Fruit fly (Drosophila melanogaster) whole organism, prepupa: Measurements from ENCODE around the gene Snmp1.

ENCODE experiments used
- Blimp-1 ChIP-seq: fragments of 200-800 bp; sonication (Bioruptor generic); optimal IDR thresholded peaks from 3 replicates; lab custom pipeline; 2017; ENCODE audit warnings: missing biosample characterization, missing genetic modification characterization, mild to moderate bottlenecking, moderate library complexity, missing genetic modification reagents
- CG10631 ChIP-seq: fragments of 200-800 bp; sonication (Bioruptor generic); optimal IDR thresholded peaks from 2 replicates; lab custom pipeline; 2016; ENCODE audit warnings: missing biosample characterization, missing genetic modification characterization
- CG10669 ChIP-seq: fragments of 200-800 bp; sonication (Bioruptor generic); optimal IDR thresholded peaks from 3 replicates; lab custom pipeline; 2018; ENCODE audit warnings: missing biosample characterization, mild to moderate bottlenecking, missing genetic modification characterization, moderate library complexity
- CG11294 ChIP-seq: fragments of 200-800 bp; sonication (Bioruptor generic); IDR thresholded peaks from 2 replicates; pipeline ENCODE4 v1.3.6; 2022; ENCODE audit warnings: missing biosample characterization, missing genetic modification characterization
- CG11762 ChIP-seq: fragments of 200-800 bp; sonication (Bioruptor generic); optimal IDR thresholded peaks from 3 replicates; lab custom pipeline; 2016; ENCODE audit warnings: missing biosample characterization, missing genetic modification characterization; ENCODE audit not compliant: insufficient read depth
- CG11902 ChIP-seq: fragments of 200-800 bp; sonication (Bioruptor generic); optimal IDR thresholded peaks from 3 replicates; lab custom pipeline; 2016; ENCODE audit warnings: missing biosample characterization, missing genetic modification characterization
- CG15336 ChIP-seq: fragments of 200-800 bp; sonication (Bioruptor generic); IDR thresholded peaks from 2 replicates; pipeline ENCODE4 v1.3.6; 2022; ENCODE audit warnings: missing biosample characterization, missing genetic modification characterization
- CG1621 ChIP-seq: fragments of 200-800 bp; sonication (Bioruptor generic); optimal IDR thresholded peaks from 3 replicates; lab custom pipeline; 2018; ENCODE audit warnings: missing biosample characterization, mild to moderate bottlenecking, missing genetic modification characterization
- CG16779 ChIP-seq: fragments of 200-800 bp; sonication (Bioruptor generic); optimal IDR thresholded peaks from 3 replicates; lab custom pipeline; 2017; ENCODE audit warnings: missing biosample characterization, mild to moderate bottlenecking, missing genetic modification characterization
- CG3032 ChIP-seq: fragments of 200-800 bp; optimal IDR thresholded peaks from 2 replicates; lab custom pipeline; 2019; ENCODE audit warnings: missing biosample characterization, mild to moderate bottlenecking, missing genetic modification characterization, moderate library complexity
- CG31627 ChIP-seq: fragments of 200-800 bp; sonication (Bioruptor generic); optimal IDR thresholded peaks from 3 replicates; lab custom pipeline; 2016; ENCODE audit warnings: missing biosample characterization, missing genetic modification characterization
- CG34406 ChIP-seq: fragments of 200-800 bp; sonication (Bioruptor generic); optimal IDR thresholded peaks from 3 replicates; lab custom pipeline; 2016; ENCODE audit warnings: missing biosample characterization, missing genetic modification characterization
- CG3919 ChIP-seq: fragments of 200-800 bp; sonication (Bioruptor generic); optimal IDR thresholded peaks from 3 replicates; lab custom pipeline; 2016; ENCODE audit warnings: missing biosample characterization, missing genetic modification characterization
- CG4318 ChIP-seq: fragments of 200-800 bp; sonication (Bioruptor generic); optimal IDR thresholded peaks from 3 replicates; lab custom pipeline; 2017; ENCODE audit warnings: missing biosample characterization, mild to moderate bottlenecking, missing genetic modification characterization
- CG6163 ChIP-seq: fragments of 200-800 bp; sonication (Bioruptor generic); IDR thresholded peaks from 3 replicates; pipeline ENCODE4 v1.3.6; 2022; ENCODE audit warnings: missing biosample characterization, missing genetic modification characterization
- CG6276 ChIP-seq: fragments of 200-800 bp; sonication (Bioruptor generic); optimal IDR thresholded peaks from 2 replicates; lab custom pipeline; 2017; ENCODE audit warnings: missing biosample characterization, mild to moderate bottlenecking, missing genetic modification characterization
- CG6792 ChIP-seq: fragments of 200-800 bp; sonication (Bioruptor generic); optimal IDR thresholded peaks from 3 replicates; lab custom pipeline; 2016; ENCODE audit warnings: missing biosample characterization, missing genetic modification characterization
- CG6854 ChIP-seq: fragments of 200-800 bp; sonication (Bioruptor generic); optimal IDR thresholded peaks from 2 replicates; lab custom pipeline; 2017; ENCODE audit warnings: missing biosample characterization, mild to moderate bottlenecking, missing genetic modification characterization
- CG7368 ChIP-seq: fragments of 200-800 bp; sonication (Bioruptor generic); optimal IDR thresholded peaks from 3 replicates; lab custom pipeline; 2016; ENCODE audit warnings: missing biosample characterization, missing genetic modification characterization
- CG8119 ChIP-seq: fragments of 200-800 bp; sonication (Bioruptor generic); IDR thresholded peaks from 3 replicates; pipeline ENCODE4 v1.3.6; 2022; ENCODE audit warnings: missing biosample characterization, missing genetic modification characterization
- CG8319 ChIP-seq: fragments of 200-800 bp; sonication (Bioruptor generic); optimal IDR thresholded peaks from 3 replicates; lab custom pipeline; 2016; ENCODE audit warnings: missing biosample characterization, missing genetic modification characterization
- CG8632 ChIP-seq: fragments of 200-800 bp; sonication (Bioruptor generic); optimal IDR thresholded peaks from 3 replicates; lab custom pipeline; 2016; ENCODE audit warnings: missing biosample characterization, missing genetic modification characterization
- CG9139 ChIP-seq: fragments of 200-800 bp; sonication (Bioruptor generic); optimal IDR thresholded peaks from 3 replicates; lab custom pipeline; 2017; ENCODE audit warnings: missing biosample characterization, mild to moderate bottlenecking, missing genetic modification characterization
- Eip75B ChIP-seq: fragments of 200-800 bp; sonication (Bioruptor generic); optimal IDR thresholded peaks from 3 replicates; lab custom pipeline; 2016; ENCODE audit warnings: missing biosample characterization, missing genetic modification characterization
- Eip78C ChIP-seq: fragments of 200-800 bp; sonication (Bioruptor generic); peaks from one replicate; lab custom pipeline; 2016; ENCODE audit warnings: missing biosample characterization, missing genetic modification characterization
- Ets21C ChIP-seq: fragments of 200-800 bp; sonication (Bioruptor generic); optimal IDR thresholded peaks from 3 replicates; lab custom pipeline; 2016; ENCODE audit warnings: missing biosample characterization, missing genetic modification characterization
- Hr39 ChIP-seq: fragments of 200-800 bp; sonication (Bioruptor generic); optimal IDR thresholded peaks from 2 replicates; lab custom pipeline; 2016; ENCODE audit warnings: missing biosample characterization, missing genetic modification characterization
- Hr4 ChIP-seq: fragments of 200-800 bp; sonication (Bioruptor generic); optimal IDR thresholded peaks from 3 replicates; lab custom pipeline; 2016; ENCODE audit warnings: missing biosample characterization, missing genetic modification characterization
- Lpt ChIP-seq: fragments of 200-800 bp; sonication (Bioruptor generic); optimal IDR thresholded peaks from 3 replicates; lab custom pipeline; 2016; ENCODE audit warnings: missing biosample characterization, missing genetic modification characterization
- Met ChIP-seq: fragments of 200-800 bp; sonication (Bioruptor generic); optimal IDR thresholded peaks from 3 replicates; lab custom pipeline; 2016; ENCODE audit warnings: missing biosample characterization, missing genetic modification characterization
- Sox102F ChIP-seq: fragments of 200-800 bp; sonication (Bioruptor generic); optimal IDR thresholded peaks from 2 replicates; lab custom pipeline; 2016; ENCODE audit warnings: missing biosample characterization, mild to moderate bottlenecking, missing genetic modification characterization
- achi ChIP-seq: fragments of 200-800 bp; sonication (Bioruptor generic); optimal IDR thresholded peaks from 3 replicates; lab custom pipeline; 2016; ENCODE audit warnings: missing biosample characterization, missing genetic modification characterization
- acj6 ChIP-seq: fragments of 200-800 bp; sonication (Bioruptor generic); optimal IDR thresholded peaks from 3 replicates; lab custom pipeline; 2016; ENCODE audit warnings: missing biosample characterization, missing genetic modification characterization
- cyc ChIP-seq: fragments of 200-800 bp; sonication (Bioruptor generic); optimal IDR thresholded peaks from 3 replicates; lab custom pipeline; 2016; ENCODE audit warnings: missing biosample characterization, missing genetic modification characterization
- dac ChIP-seq: fragments of 200-800 bp; sonication (Bioruptor generic); optimal IDR thresholded peaks from 2 replicates; lab custom pipeline; 2017; ENCODE audit warnings: missing biosample characterization, mild to moderate bottlenecking, missing genetic modification characterization
- dsx ChIP-seq: fragments of 200-800 bp; optimal IDR thresholded peaks from 3 replicates; lab custom pipeline; 2019; ENCODE audit warnings: missing biosample characterization, mild to moderate bottlenecking, missing genetic modification characterization, moderate library complexity; ENCODE audit not compliant: poor library complexity, severe bottlenecking
- eg ChIP-seq: fragments of 200-800 bp; sonication (Bioruptor generic); IDR thresholded peaks from 3 replicates; pipeline ENCODE4 v1.3.6; 2022; ENCODE audit warnings: missing biosample characterization, missing genetic modification characterization
- esn ChIP-seq: fragments of 200-800 bp; sonication (Bioruptor generic); optimal IDR thresholded peaks from 2 replicates; lab custom pipeline; 2016; ENCODE audit warnings: missing biosample characterization, mild to moderate bottlenecking, missing genetic modification characterization, moderate library complexity
- fd59A ChIP-seq: fragments of 200-800 bp; sonication (Bioruptor generic); optimal IDR thresholded peaks from 2 replicates; lab custom pipeline; 2017; ENCODE audit warnings: missing biosample characterization, mild to moderate bottlenecking, missing genetic modification characterization, missing genetic modification reagents
- fd85E ChIP-seq: fragments of 200-800 bp; sonication (Bioruptor generic); optimal IDR thresholded peaks from 3 replicates; lab custom pipeline; 2016; ENCODE audit warnings: missing biosample characterization, missing genetic modification characterization
- lz ChIP-seq: fragments of 200-800 bp; sonication (Bioruptor generic); optimal IDR thresholded peaks from 3 replicates; lab custom pipeline; 2016; ENCODE audit warnings: missing biosample characterization, missing genetic modification characterization
- net ChIP-seq: fragments of 200-800 bp; sonication (Bioruptor generic); optimal IDR thresholded peaks from 3 replicates; lab custom pipeline; 2016; ENCODE audit warnings: missing biosample characterization, missing genetic modification characterization
- pdm3 ChIP-seq: fragments of 200-800 bp; sonication (Bioruptor generic); optimal IDR thresholded peaks from 3 replicates; lab custom pipeline; 2016; ENCODE audit warnings: missing biosample characterization, missing genetic modification characterization
- salr ChIP-seq, 2 experiments: fragments of 200-800 bp; sonication (Bioruptor generic); optimal IDR thresholded peaks; 3 replicates each; lab custom pipeline; 2016 to 2018; ENCODE audit warnings: missing biosample characterization in 2 of 2, missing genetic modification characterization in 2 of 2, mild to moderate bottlenecking in 1 of 2
- spab ChIP-seq: fragments of 200-800 bp; sonication (Bioruptor generic); optimal IDR thresholded peaks from 2 replicates; lab custom pipeline; 2017; ENCODE audit warnings: missing biosample characterization, mild to moderate bottlenecking, missing genetic modification characterization, missing genetic modification reagents
- ss ChIP-seq, 2 experiments: fragments of 200-800 bp; sonication (Bioruptor generic); optimal IDR thresholded peaks; 2 replicates in 1 of 2; 3 replicates in 1 of 2; lab custom pipeline; 2017 to 2018; ENCODE audit warnings: mild to moderate bottlenecking in 2 of 2, missing biosample characterization in 2 of 2, missing genetic modification characterization in 2 of 2, moderate library complexity in 1 of 2
- svp ChIP-seq: fragments of 200-800 bp; sonication (Bioruptor generic); peaks from one replicate; lab custom pipeline; 2016; ENCODE audit warnings: missing biosample characterization, missing genetic modification characterization
- topi ChIP-seq: fragments of 200-800 bp; sonication (Bioruptor generic); optimal IDR thresholded peaks from 3 replicates; lab custom pipeline; 2016; ENCODE audit warnings: missing biosample characterization, missing genetic modification characterization
- vri ChIP-seq: fragments of 200-800 bp; sonication (Bioruptor generic); optimal IDR thresholded peaks from 3 replicates; lab custom pipeline; 2016; ENCODE audit warnings: missing biosample characterization, mild to moderate bottlenecking, missing genetic modification characterization

Gene Snmp1

dm6 chr3R:21206327-21206728 is 38.3 kb upstream of the Snmp1 start (continued):
- TF ChIP-seq eg (GFP tag; lab: Robert Waterston, UW) (no peak; the same call in 1 of the 3 replicates), CG10631 (GFP tag; lab: Kevin White, UChicago) (peak; percentile 43), CG8319 (no peak)

DNA sequence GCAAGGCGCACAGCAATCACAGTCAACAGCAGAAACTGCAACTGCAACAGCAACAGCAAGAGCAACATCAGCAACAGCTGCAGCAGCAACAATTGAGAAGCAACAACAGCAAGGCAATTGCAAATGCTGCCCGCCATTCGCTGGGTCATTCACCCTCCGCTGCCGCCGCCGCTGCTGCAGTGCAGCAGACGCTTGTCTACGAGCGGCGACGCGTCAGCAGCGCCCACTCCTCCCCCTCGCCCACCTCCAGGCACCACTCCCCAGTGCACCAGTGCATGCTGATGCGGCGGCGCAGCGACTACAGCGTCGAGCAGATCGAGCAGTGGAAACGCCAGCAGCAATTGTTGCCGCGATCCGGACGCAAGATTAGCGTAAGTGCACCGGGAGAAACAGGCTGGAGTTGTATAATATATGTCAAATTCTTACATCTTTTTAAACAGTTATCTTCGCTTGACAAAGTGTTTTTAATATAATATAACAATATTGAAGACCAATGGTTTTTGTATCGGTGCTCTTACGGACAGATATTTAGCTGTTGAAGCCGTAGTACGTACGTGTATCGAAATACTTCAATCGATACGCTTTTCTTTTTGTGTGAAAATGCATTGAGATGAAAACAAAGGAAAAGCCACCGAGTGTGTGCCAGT is 37.8 kb upstream of the Snmp1 start:
- peak; percentile 82 for TF ChIP-seq dac (GFP tag; lab: Kevin White, UChicago)
- peak; percentile 54 for TF ChIP-seq Met (GFP tag; lab: Kevin White, UChicago)
- TF ChIP-seq CG1621 (tag; lab: Kevin White, UChicago), result peak; percentile 70
- TF ChIP-seq CG8632, result peak; percentile 59
- TF ChIP-seq CG8119 (GFP tag; lab: Robert Waterston, UW), result peak; percentile 91
- TF ChIP-seq dsx (GFP tag; lab: Kevin White, UChicago), result peak; percentile 38
- peak; percentile 80 for TF ChIP-seq pdm3 (GFP tag; lab: Kevin White, UChicago)
- TF ChIP-seq Sox102F, result peak; percentile 65
- TF ChIP-seq Blimp-1 (GFP tag; lab: Kevin White, UChicago), result no peak
- TF ChIP-seq Ets21C, result peak; percentile 30
- peak; percentile 68 for TF ChIP-seq CG11762 (GFP tag; lab: Kevin White, UChicago)
- TF ChIP-seq svp (GFP tag; lab: Kevin White, UChicago), result peak; percentile 83
- TF ChIP-seq CG6276, result peak; percentile 93
- TF ChIP-seq lz (GFP tag; lab: Kevin White, UChicago), result peak; percentile 61
- TF ChIP-seq Eip78C (GFP tag; lab: Kevin White, UChicago), result peak; percentile 93
- peak; percentile 72 for TF ChIP-seq acj6 (GFP tag; lab: Kevin White, UChicago)
- peak; percentile 78 for TF ChIP-seq achi (GFP tag; lab: Kevin White, UChicago)
- peak; percentile 66 for TF ChIP-seq esn (GFP tag; lab: Kevin White, UChicago)
- TF ChIP-seq CG10669 (GFP tag; lab: Kevin White, UChicago), result peak; percentile 68
- TF ChIP-seq CG15336 (GFP tag; lab: Robert Waterston, UW), result peak; percentile 89
- TF ChIP-seq CG8319, result peak; percentile 47
- TF ChIP-seq Eip75B (GFP tag; lab: Kevin White, UChicago), result peak; percentile 67
- no peak for TF ChIP-seq ss (GFP tag; optimal IDR thresholded peaks at IDR 0.05; lab: Kevin White, UChicago)
- TF ChIP-seq CG3919 (GFP tag; lab: Kevin White, UChicago), result peak; percentile 82
- no peak for TF ChIP-seq CG9139
- peak; percentile 64 for TF ChIP-seq CG34406 (GFP tag; lab: Kevin White, UChicago)
- TF ChIP-seq fd59A (GFP tag; lab: Kevin White, UChicago), result peak; percentile 64
- TF ChIP-seq CG16779 (tag; lab: Kevin White, UChicago), result peak; percentile 64
- TF ChIP-seq CG6792 (GFP tag; lab: Kevin White, UChicago), result peak; percentile 72
- TF ChIP-seq eg (GFP tag; lab: Robert Waterston, UW), result peak; percentile 91
- peak; percentile 69 for TF ChIP-seq spab (GFP tag; lab: Kevin White, UChicago)
- TF ChIP-seq Hr39 (GFP tag; lab: Kevin White, UChicago), result peak; percentile 32
- TF ChIP-seq topi, result peak; percentile 70
- peak; percentile 46 for TF ChIP-seq CG11902
- peak; percentile 85 for TF ChIP-seq CG6163 (GFP tag; lab: Robert Waterston, UW)
- TF ChIP-seq CG31627 (GFP tag; lab: Kevin White, UChicago), result peak; percentile 44
- peak; percentile 42 to 69 for TF ChIP-seq salr (GFP tag; optimal IDR thresholded peaks at IDR 0.05; lab: Kevin White, UChicago)
- peak; percentile 81 for TF ChIP-seq net (GFP tag; lab: Kevin White, UChicago)
- peak; percentile 72 for TF ChIP-seq CG11294 (GFP tag; lab: Robert Waterston, UW)
- peak; percentile 15 for TF ChIP-seq cyc (GFP tag; lab: Kevin White, UChicago)
- TF ChIP-seq CG3032, result peak; percentile 64
- TF ChIP-seq CG6854 (GFP tag; lab: Kevin White, UChicago), result peak; percentile 10
- TF ChIP-seq fd85E (GFP tag; lab: Kevin White, UChicago), result no peak
- peak; percentile 84 for TF ChIP-seq CG4318 (GFP tag; lab: Kevin White, UChicago)
- peak; percentile 12 for TF ChIP-seq vri
- TF ChIP-seq Lpt (GFP tag; lab: Kevin White, UChicago), result peak; percentile 84
- peak; percentile 93 for TF ChIP-seq Hr4 (GFP tag; lab: Kevin White, UChicago)
- peak; percentile 66 for TF ChIP-seq CG7368 (GFP tag; lab: Kevin White, UChicago)
